Fruit fly (Drosophila melanogaster): Measurements from ENCODE around the gene GckIII.

GckIII gene

DNA sequence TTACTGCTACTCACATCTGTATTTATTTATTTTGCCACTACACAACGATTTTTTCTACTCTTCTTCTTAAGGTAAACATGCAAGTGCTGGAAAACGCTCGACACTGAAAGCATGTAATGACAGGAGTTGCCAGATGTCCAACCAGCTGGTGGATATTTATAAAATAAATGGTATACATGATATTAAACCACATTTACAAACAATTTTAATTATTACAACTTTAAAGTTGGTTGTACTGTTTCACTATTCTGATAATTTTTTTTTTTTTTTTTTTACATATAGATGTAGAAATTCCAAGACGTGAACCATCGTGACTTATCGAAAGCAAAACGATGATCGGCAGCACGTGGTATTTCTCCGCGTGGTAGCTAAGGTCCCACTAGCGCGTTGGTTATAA is 5.5 kb upstream of the GckIII start, which contains the start of the genes Keap1 and kuk (continued):
- TF ChIP-seq her (GFP tag; optimal IDR thresholded peaks at IDR 0.05) (peak; percentile 29), CG7963 (GFP tag; IDR thresholded peaks at IDR 0.05; ENCODE audit: partially characterized antibody) (no peak), sug (tag; optimal IDR thresholded peaks at IDR 0.05) (peak; percentile 33), z (GFP tag; IDR thresholded peaks at IDR 0.05) (no peak), CrebB (tag; optimal IDR thresholded peaks at IDR 0.05) (no peak), CG2678 (tag; optimal IDR thresholded peaks at IDR 0.05) (peak; percentile 12), Doc3 (GFP tag; IDR thresholded peaks at IDR 0.05; ENCODE audit: partially characterized antibody) (peak; percentile 79), cg (GFP tag; optimal IDR thresholded peaks at IDR 0.05) (no peak), fd64A (GFP tag; optimal IDR thresholded peaks at IDR 0.05) (no peak), CG1647 (GFP tag; optimal IDR thresholded peaks at IDR 0.05) (peak; percentile 71), Ets97D (GFP tag; optimal IDR thresholded peaks at IDR 0.05) (peak; percentile 90), CG17186 (GFP tag; optimal IDR thresholded peaks at IDR 0.05) (no peak), CG10366 (GFP tag; IDR thresholded peaks at IDR 0.05) (peak; percentile 44), schlank (tag; optimal IDR thresholded peaks at IDR 0.05) (peak; percentile 44), da (GFP tag; optimal IDR thresholded peaks at IDR 0.05) (peak; percentile 3), row (GFP tag; IDR thresholded peaks at IDR 0.05) (peak; percentile 50; the same call in 2 of the 3 replicates), slou (GFP tag; optimal IDR thresholded peaks at IDR 0.05) (peak; percentile 74), Dfd (GFP tag; optimal IDR thresholded peaks at IDR 0.05) (no peak), CG42726 (GFP tag; IDR thresholded peaks at IDR 0.05; ENCODE audit: partially characterized antibody) (peak; percentile 84), CG31441 (GFP tag; IDR thresholded peaks at IDR 0.05) (no peak), jumu (GFP tag; optimal IDR thresholded peaks at IDR 0.05) (peak; percentile 21), Abd-B (GFP tag; optimal IDR thresholded peaks at IDR 0.05) (no peak), klu (GFP tag; IDR thresholded peaks at IDR 0.05) (no peak), CG9797 (GFP tag; optimal IDR thresholded peaks at IDR 0.05) (peak; percentile 93), Lpt (GFP tag; optimal IDR thresholded peaks at IDR 0.05) (no peak), H2.0 (GFP tag; IDR thresholded peaks at IDR 0.05) (peak; percentile 60), Spps (tag; optimal IDR thresholded peaks at IDR 0.05) (no peak), TFAM (GFP tag; optimal IDR thresholded peaks at IDR 0.05) (no peak), amos (GFP tag; IDR thresholded peaks at IDR 0.05; ENCODE audit: partially characterized antibody) (peak; percentile 84), CG8478 (optimal IDR thresholded peaks at IDR 0.05) (no peak), bab2 (GFP tag; optimal IDR thresholded peaks at IDR 0.05) (peak; percentile 57), Aef1 (GFP tag; IDR thresholded peaks at IDR 0.05) (no peak), peb (GFP tag; IDR thresholded peaks at IDR 0.05) (no peak), CG6272 (GFP tag; IDR thresholded peaks at IDR 0.05) (peak; percentile 46; the same call in 1 of the 2 replicates), CG9876 (GFP tag; optimal IDR thresholded peaks at IDR 0.05) (peak; percentile 24), Fer2 (tag; optimal IDR thresholded peaks at IDR 0.05) (peak; percentile 46), CkIIα-i1 (GFP tag; IDR thresholded peaks at IDR 0.05) (no peak), sisA (GFP tag; IDR thresholded peaks at IDR 0.05) (peak; percentile 56), tio (GFP tag; optimal IDR thresholded peaks at IDR 0.05) (peak; percentile 64), CG6683 (GFP tag; optimal IDR thresholded peaks at IDR 0.05) (no peak), Doc2 (GFP tag; IDR thresholded peaks at IDR 0.05) (no peak), CG31365 (tag; optimal IDR thresholded peaks at IDR 0.05) (no peak), Hr78 (GFP tag; optimal IDR thresholded peaks at IDR 0.05) (no peak), crol (GFP tag; IDR thresholded peaks at IDR 0.05) (no peak), CG7556 (GFP tag; optimal IDR thresholded peaks at IDR 0.05) (no peak), CG10959 (GFP tag; IDR thresholded peaks at IDR 0.05) (no peak), toy (GFP tag; IDR thresholded peaks at IDR 0.05) (no peak), Trl (optimal IDR thresholded peaks at IDR 0.05) (peak in 1 of 2 experiments; percentile 4), Trl (GFP tag; optimal IDR thresholded peaks at IDR 0.05) (peak; percentile 71), CG12219 (GFP tag; optimal IDR thresholded peaks at IDR 0.05) (no peak), dmrt11E (tag; optimal IDR thresholded peaks at IDR 0.05) (no peak), CG16813 (GFP tag; IDR thresholded peaks at IDR 0.05; ENCODE audit: partially characterized antibody) (peak; percentile 78)
